Worm (Caenorhabditis elegans) whole organism, L2 larva: ENCODE data around the gene best-18.
A peak's percentile ranks its signal among the peaks of the same experiment; 100 is the strongest.

Experiments
- C34F6.9 ChIP-seq: fragments of 150-350 bp; optimal IDR thresholded peaks from 2 replicates; lab custom pipeline; 2014; ENCODE audit warnings: missing biosample characterization, missing genetic modification characterization
- F13H6.1 ChIP-seq: sonication (generic microtip); optimal IDR thresholded peaks from 2 replicates; lab custom pipeline; 2016; ENCODE audit warnings: missing genetic modification characterization, missing compliant biosample characterization
- R02D3.7 ChIP-seq: fragments of 150-350 bp; optimal IDR thresholded peaks from 2 replicates; lab custom pipeline; 2014; ENCODE audit warnings: missing biosample characterization, missing genetic modification characterization
- Y55F3AM.14 ChIP-seq: fragments of 200-800 bp; sonication (Bioruptor generic); optimal IDR thresholded peaks from 2 replicates; lab custom pipeline; 2018; ENCODE audit warnings: mild to moderate bottlenecking, missing genetic modification characterization, missing compliant biosample characterization
- ZK546.5 ChIP-seq: sonication (generic microtip); optimal IDR thresholded peaks from 2 replicates; lab custom pipeline; 2017; ENCODE audit warnings: missing biosample characterization, missing genetic modification characterization
- alr-1 ChIP-seq: fragments of 150-350 bp; optimal IDR thresholded peaks from 2 replicates; lab custom pipeline; 2014; ENCODE audit warnings: missing biosample characterization, missing genetic modification characterization
- aly-2 ChIP-seq: fragments of 150-350 bp; optimal IDR thresholded peaks from 2 replicates; lab custom pipeline; 2014; ENCODE audit warnings: missing biosample characterization, missing genetic modification characterization
- ama-1 ChIP-seq: fragments of 150-350 bp; optimal IDR thresholded peaks from 2 replicates; lab custom pipeline; 2018; ENCODE audit warnings: inconsistent platforms
- ceh-16 ChIP-seq: fragments of 150-350 bp; optimal IDR thresholded peaks from 2 replicates; lab custom pipeline; 2014; ENCODE audit warnings: missing biosample characterization, missing genetic modification characterization
- ceh-82 ChIP-seq: fragments of 150-350 bp; optimal IDR thresholded peaks from 2 replicates; lab custom pipeline; 2014; ENCODE audit warnings: missing biosample characterization, missing genetic modification characterization
- crh-2 ChIP-seq: sonication (generic microtip); optimal IDR thresholded peaks from 2 replicates; lab custom pipeline; 2017; ENCODE audit warnings: missing biosample characterization, missing genetic modification characterization
- dmd-4 ChIP-seq: sonication (generic microtip); optimal IDR thresholded peaks from 2 replicates; lab custom pipeline; 2017; ENCODE audit warnings: missing biosample characterization, missing genetic modification characterization
- elt-1 ChIP-seq: fragments of 150-350 bp; optimal IDR thresholded peaks from 2 replicates; lab custom pipeline; 2014; ENCODE audit warnings: missing biosample characterization, missing genetic modification characterization
- elt-3 ChIP-seq: sonication (generic microtip); optimal IDR thresholded peaks from 2 replicates; lab custom pipeline; 2017; ENCODE audit warnings: missing biosample characterization, missing genetic modification characterization
- fos-1 ChIP-seq: fragments of 150-350 bp; optimal IDR thresholded peaks from 2 replicates; lab custom pipeline; 2014; ENCODE audit warnings: missing biosample characterization, missing genetic modification characterization
- gmeb-1 ChIP-seq: fragments of 150-350 bp; optimal IDR thresholded peaks from 2 replicates; lab custom pipeline; 2014; ENCODE audit warnings: missing biosample characterization, missing genetic modification characterization
- lin-11 ChIP-seq: fragments of 150-350 bp; sonication (generic microtip); optimal IDR thresholded peaks from 2 replicates; lab custom pipeline; 2014; ENCODE audit warnings: missing biosample characterization, missing genetic modification characterization, inconsistent platforms, mixed read lengths
- lin-13 ChIP-seq: fragments of 150-350 bp; optimal IDR thresholded peaks from 2 replicates; lab custom pipeline; 2014; ENCODE audit warnings: missing biosample characterization, missing genetic modification reagents, missing genetic modification characterization
- lin-39 ChIP-seq: fragments of 150-350 bp; optimal IDR thresholded peaks from 2 replicates; lab custom pipeline; 2014; ENCODE audit warnings: missing biosample characterization, missing genetic modification reagents, missing genetic modification characterization
- lsy-2 ChIP-seq, 2 experiments: fragments of 150-350 bp in 1 of 2; sonication (generic microtip) in 1 of 2; optimal IDR thresholded peaks; 2 replicates each; lab custom pipeline; 2014 to 2017; ENCODE audit warnings: missing biosample characterization in 2 of 2, missing genetic modification characterization in 2 of 2
- mab-5 ChIP-seq: fragments of 150-350 bp; optimal IDR thresholded peaks from 2 replicates; lab custom pipeline; 2014; ENCODE audit warnings: missing biosample characterization, missing genetic modification characterization
- mbf-1 ChIP-seq: sonication (generic microtip); optimal IDR thresholded peaks from 2 replicates; lab custom pipeline; 2017; ENCODE audit warnings: missing biosample characterization, missing genetic modification characterization
- mdl-1 ChIP-seq, 2 experiments: fragments of 150-350 bp in 1 of 2; sonication (generic microtip) in 1 of 2; optimal IDR thresholded peaks; 2 replicates each; lab custom pipeline; 2017; ENCODE audit warnings: missing biosample characterization in 2 of 2, missing genetic modification characterization in 2 of 2
- nhr-10 ChIP-seq: sonication (generic microtip); optimal IDR thresholded peaks from 2 replicates; lab custom pipeline; 2017; ENCODE audit warnings: missing biosample characterization, missing genetic modification characterization
- nhr-11 ChIP-seq: fragments of 150-350 bp; optimal IDR thresholded peaks from 2 replicates; lab custom pipeline; 2014; ENCODE audit warnings: missing biosample characterization, missing genetic modification characterization
- nhr-12 ChIP-seq: fragments of 150-350 bp; optimal IDR thresholded peaks from 2 replicates; lab custom pipeline; 2014; ENCODE audit warnings: missing biosample characterization, missing genetic modification characterization
- nhr-129 ChIP-seq: fragments of 150-350 bp; optimal IDR thresholded peaks from 2 replicates; lab custom pipeline; 2014; ENCODE audit warnings: missing biosample characterization, missing genetic modification characterization
- nhr-21 ChIP-seq: fragments of 150-350 bp; optimal IDR thresholded peaks from 2 replicates; lab custom pipeline; 2014; ENCODE audit warnings: missing biosample characterization, missing genetic modification characterization
- nhr-23 ChIP-seq: fragments of 150-350 bp; optimal IDR thresholded peaks from 2 replicates; lab custom pipeline; 2014; ENCODE audit warnings: missing biosample characterization, missing genetic modification reagents, missing genetic modification characterization
- nhr-237 ChIP-seq: fragments of 150-350 bp; optimal IDR thresholded peaks from 2 replicates; lab custom pipeline; 2014; ENCODE audit warnings: missing biosample characterization, missing genetic modification characterization
- nhr-6 ChIP-seq: fragments of 150-350 bp; optimal IDR thresholded peaks from 2 replicates; lab custom pipeline; 2014; ENCODE audit warnings: missing biosample characterization, missing genetic modification characterization
- nhr-77 ChIP-seq: fragments of 150-350 bp; optimal IDR thresholded peaks from 2 replicates; lab custom pipeline; 2014; ENCODE audit warnings: missing biosample characterization, missing genetic modification characterization
- peb-1 ChIP-seq: fragments of 150-350 bp; optimal IDR thresholded peaks from 2 replicates; lab custom pipeline; 2014; ENCODE audit warnings: missing biosample characterization, missing genetic modification characterization
- sem-4 ChIP-seq: fragments of 150-350 bp; optimal IDR thresholded peaks from 2 replicates; lab custom pipeline; 2014; ENCODE audit warnings: missing biosample characterization, missing genetic modification reagents, missing genetic modification characterization
- skn-1 ChIP-seq: sonication (generic microtip); optimal IDR thresholded peaks from 2 replicates; lab custom pipeline; 2017; ENCODE audit warnings: missing biosample characterization, missing genetic modification characterization
- sma-3 ChIP-seq: sonication (generic microtip); optimal IDR thresholded peaks from 2 replicates; lab custom pipeline; 2016; ENCODE audit warnings: missing genetic modification reagents, missing genetic modification characterization, missing compliant biosample characterization
- snpc-4 ChIP-seq: fragments of 150-350 bp; optimal IDR thresholded peaks from 2 replicates; lab custom pipeline; 2014; ENCODE audit warnings: missing biosample characterization, missing genetic modification characterization
- unc-39 ChIP-seq: fragments of 150-350 bp; optimal IDR thresholded peaks from 2 replicates; lab custom pipeline; 2014; ENCODE audit warnings: missing biosample characterization, missing genetic modification characterization
- unc-55 ChIP-seq: fragments of 150-350 bp; sonication (generic microtip); optimal IDR thresholded peaks from 3 replicates; lab custom pipeline; 2014; ENCODE audit warnings: missing biosample characterization, missing genetic modification reagents, missing genetic modification characterization
- unc-62 ChIP-seq: fragments of 150-350 bp; optimal IDR thresholded peaks from 2 replicates; lab custom pipeline; 2014; ENCODE audit warnings: missing biosample characterization, missing genetic modification reagents, missing genetic modification characterization
- zag-1 ChIP-seq: fragments of 150-350 bp; optimal IDR thresholded peaks from 2 replicates; lab custom pipeline; 2014; ENCODE audit warnings: missing biosample characterization, missing genetic modification characterization
- ztf-11 ChIP-seq: sonication (generic microtip); optimal IDR thresholded peaks from 2 replicates; lab custom pipeline; 2017; ENCODE audit warnings: missing biosample characterization, missing genetic modification characterization
- ztf-4 ChIP-seq: fragments of 150-350 bp; optimal IDR thresholded peaks from 2 replicates; lab custom pipeline; 2014; ENCODE audit warnings: missing biosample characterization, missing genetic modification characterization

Gene best-18

ce11 chrIII:10197416-10197815 lies 14.8 kb upstream of the best-18 start, which contains the start of gene dod-6:
TSS of gene dod-6 (plus strand) at chrIII:10197716.
- no peak for TF ChIP-seq nhr-23 (tag; lab: Kevin White, UChicago)
- no peak for TF ChIP-seq zag-1 (tag; lab: Kevin White, UChicago)
- no peak for TF ChIP-seq mab-5 (tag; lab: Kevin White, UChicago)
- no peak for TF ChIP-seq mbf-1 (tag; lab: Kevin White, UChicago)
- no peak for TF ChIP-seq gmeb-1 (tag; lab: Kevin White, UChicago)
- no peak for TF ChIP-seq nhr-21 (tag; lab: Kevin White, UChicago)
- TF ChIP-seq dmd-4 (tag; lab: Kevin White, UChicago) = no peak
- no peak for TF ChIP-seq aly-2 (tag; lab: Kevin White, UChicago)
- no peak for TF ChIP-seq nhr-6

- TF ChIP-seq mdl-1 (tag; optimal IDR thresholded peaks at IDR 0.05; lab: Kevin White, UChicago) = no peak
- no peak for TF ChIP-seq nhr-129 (tag; lab: Kevin White, UChicago)
- TF ChIP-seq, all 48 proteins: peak for 0
Observed at ce11 chrIII:10199052-10199451, 13.1 kb upstream of the best-18 start, which contains the start of gene T20G5.8. TSS of gene T20G5.8 (plus strand) at chrIII:10199352.

ce11 chrIII:10201235-10201634 lies 11.0 kb upstream of the best-18 start, which contains the start of the genes T20G5.13 and T20G5.12:
TSS of gene T20G5.13 (minus strand) at chrIII:10201335.
TSS of gene T20G5.12 (plus strand) at chrIII:10201604.
- TF ChIP-seq ceh-16 (tag; lab: Kevin White, UChicago) (no peak), snpc-4 (no peak), F13H6.1 (tag; lab: Kevin White, UChicago) (no peak), ceh-82 (tag; lab: Kevin White, UChicago) (no peak), sem-4 (tag; lab: Kevin White, UChicago) (no peak), aly-2 (tag; lab: Kevin White, UChicago) (no peak)

DNA sequence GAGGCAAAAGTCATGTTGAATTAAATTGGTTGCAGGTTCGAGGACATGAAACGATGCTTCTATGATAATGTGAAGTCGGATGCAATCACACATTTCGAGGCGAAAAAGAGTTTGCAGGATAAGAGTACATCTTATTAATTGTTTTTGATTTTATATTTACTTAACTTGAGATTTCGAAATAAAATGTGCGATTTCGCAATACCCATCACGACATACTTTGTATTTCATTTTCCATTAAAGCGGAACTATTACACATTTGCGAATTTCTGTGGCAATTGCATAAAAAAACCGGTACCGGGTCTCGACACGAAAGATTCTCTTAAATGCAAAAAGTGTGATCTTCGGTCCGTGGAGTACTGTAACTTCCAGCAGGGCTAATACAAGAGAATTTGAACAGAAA lies 9.8 kb upstream of the best-18 start:
- TF ChIP-seq sem-4 (tag; lab: Kevin White, UChicago) = no peak
- no peak for TF ChIP-seq lin-13 (GFP tag; lab: Kevin White, UChicago)
- no peak for TF ChIP-seq snpc-4
- no peak for TF ChIP-seq lin-11
- TF ChIP-seq, all 48 proteins: peak for 0

- TF ChIP-seq nhr-12 (tag; lab: Kevin White, UChicago) (no peak), unc-39 (no peak), ztf-4 (no peak), R02D3.7 (tag; lab: Kevin White, UChicago) (no peak), nhr-21 (tag; lab: Kevin White, UChicago) (no peak), snpc-4 (no peak), skn-1 (no peak), sma-3 (no peak), nhr-10 (tag; lab: Kevin White, UChicago) (no peak), nhr-11 (tag; lab: Kevin White, UChicago) (no peak), C34F6.9 (tag; lab: Kevin White, UChicago) (peak; percentile 50), sem-4 (tag; lab: Kevin White, UChicago) (no peak), unc-62 (GFP tag; lab: Kevin White, UChicago) (no peak), mbf-1 (tag; lab: Kevin White, UChicago) (no peak), crh-2 (tag; lab: Kevin White, UChicago) (peak; percentile 19), elt-3 (tag; lab: Kevin White, UChicago) (no peak), nhr-6 (no peak), unc-55 (peak; percentile 51), ztf-11 (no peak), nhr-23 (tag; lab: Kevin White, UChicago) (no peak), zag-1 (tag; lab: Kevin White, UChicago) (no peak), ama-1 (lab: Kevin White, UChicago) (no peak), nhr-237 (no peak), lsy-2 (tag; optimal IDR thresholded peaks at IDR 0.05; lab: Kevin White, UChicago) (peak in 1 of 2 experiments; percentile 31), Y55F3AM.14 (GFP tag; lab: Kevin White, UChicago) (no peak), mab-5 (tag; lab: Kevin White, UChicago) (no peak), ceh-16 (tag; lab: Kevin White, UChicago) (no peak), aly-2 (tag; lab: Kevin White, UChicago) (no peak), elt-1 (tag; lab: Kevin White, UChicago) (no peak), fos-1 (tag; lab: Kevin White, UChicago) (peak; percentile 75), nhr-129 (tag; lab: Kevin White, UChicago) (peak; percentile 34), nhr-77 (tag; lab: Kevin White, UChicago) (no peak), mdl-1 (tag; optimal IDR thresholded peaks at IDR 0.05; lab: Kevin White, UChicago) (no peak), alr-1 (tag; lab: Kevin White, UChicago) (no peak), peb-1 (no peak), lin-39 (tag; lab: Kevin White, UChicago) (no peak), ZK546.5 (tag; lab: Kevin White, UChicago) (no peak)
Observed at ce11 chrIII:10202894-10203871, 9.0 kb upstream of the best-18 start, which contains the start of gene chc-1. TSS of gene chc-1 (plus strand) at chrIII:10203821.
